Worm (Caenorhabditis elegans) whole organism, L4/young adult: ENCODE results near the gene B0212.3.

Experiments
- W03F9.2 ChIP-seq: fragments of 150-350 bp; optimal IDR thresholded peaks from 2 replicates; lab custom pipeline; 2014; ENCODE audit warnings: missing biosample characterization, missing genetic modification characterization
- him-1 ChIP-seq: sonication (generic microtip); optimal IDR thresholded peaks from 2 replicates; lab custom pipeline; 2016; ENCODE audit warnings: missing genotype, missing genetic modification reagents, missing genetic modification characterization, missing compliant biosample characterization

ce11 chrIV:3526831-3527404, 13.1 kb upstream of the B0212.3 start, which contains the start of gene M57.2:
- no peak for TF ChIP-seq W03F9.2 (tag; lab: Kevin White, UChicago)
- no peak for TF ChIP-seq him-1
